Fruit fly (Drosophila melanogaster) whole organism, pupa: ENCODE results near the gene Baldspot.

ENCODE experiments used
- CG17806 ChIP-seq: fragments of 200-800 bp; sonication (Bioruptor generic); optimal IDR thresholded peaks from 2 replicates; lab custom pipeline; 2018; ENCODE audit warnings: missing biosample characterization, mild to moderate bottlenecking, missing genetic modification characterization, moderate library complexity
- CG4496 ChIP-seq: fragments of 200-800 bp; sonication (Bioruptor generic); IDR thresholded peaks from 3 replicates; pipeline ENCODE4 v1.3.6; 2022; ENCODE audit warnings: missing biosample characterization, missing genetic modification characterization
- EcR ChIP-seq: fragments of 200-800 bp; sonication (Bioruptor generic); optimal IDR thresholded peaks from 3 replicates; lab custom pipeline; 2019; ENCODE audit warnings: missing biosample characterization, missing genetic modification characterization, mild to moderate bottlenecking, moderate library complexity, missing genetic modification reagents
- Ets98B ChIP-seq: fragments of 200-800 bp; sonication (Bioruptor generic); IDR thresholded peaks from 2 replicates; pipeline ENCODE4 v1.3.6; 2022; ENCODE audit warnings: missing biosample characterization, missing genetic modification characterization
- Snoo ChIP-seq: fragments of 200-800 bp; sonication (Bioruptor generic); optimal IDR thresholded peaks from 3 replicates; lab custom pipeline; 2017; ENCODE audit warnings: missing biosample characterization, mild to moderate bottlenecking, missing genetic modification characterization, inconsistent platforms

DNA sequence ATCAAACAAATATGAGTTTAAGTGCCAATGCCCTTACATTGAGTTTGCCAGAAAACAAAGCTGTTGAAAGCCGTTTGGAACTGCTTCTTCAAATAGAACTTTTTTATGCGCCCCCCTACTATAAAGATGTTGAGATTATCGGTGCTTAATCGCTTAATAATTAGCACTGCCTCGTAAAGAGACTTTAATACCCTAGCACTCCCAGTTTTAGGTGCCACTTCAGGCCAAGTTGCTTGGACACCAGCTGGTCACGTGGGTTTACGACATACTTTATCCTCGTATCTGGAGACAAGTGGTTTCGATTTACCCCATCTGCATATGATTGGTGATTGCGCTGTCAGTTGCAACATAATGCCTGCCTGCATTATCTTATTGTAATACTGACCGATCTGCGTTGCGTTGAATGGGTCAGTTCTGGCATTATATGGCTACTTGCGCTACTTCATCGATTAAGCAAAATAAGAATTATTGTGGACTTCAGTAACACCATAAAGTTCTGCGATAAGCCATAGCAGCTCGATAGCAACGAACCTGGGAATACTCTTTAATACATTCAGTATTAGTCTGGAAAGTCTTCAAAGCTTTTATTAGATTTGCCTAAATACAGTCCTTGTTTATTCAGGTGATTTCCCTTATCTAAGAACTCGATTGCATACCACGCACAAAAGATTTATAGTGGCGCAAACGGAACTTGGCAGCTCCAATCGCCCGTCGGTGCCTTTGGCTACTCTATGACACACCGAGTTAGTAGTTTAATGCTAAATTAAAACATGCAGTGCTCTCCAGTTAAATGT is 9.7 kb upstream of the Baldspot start:
- TF ChIP-seq CG4496 (GFP tag; lab: Robert Waterston, UW) (no peak), Snoo (tag; lab: Kevin White, UChicago) (no peak), CG17806 (tag; lab: Kevin White, UChicago) (no peak), EcR (GFP tag; lab: Kevin White, UChicago) (no peak), Ets98B (GFP tag; lab: Robert Waterston, UW) (no peak)
